Worm (Caenorhabditis elegans): ENCODE data around the gene K12B6.11.

DNA sequence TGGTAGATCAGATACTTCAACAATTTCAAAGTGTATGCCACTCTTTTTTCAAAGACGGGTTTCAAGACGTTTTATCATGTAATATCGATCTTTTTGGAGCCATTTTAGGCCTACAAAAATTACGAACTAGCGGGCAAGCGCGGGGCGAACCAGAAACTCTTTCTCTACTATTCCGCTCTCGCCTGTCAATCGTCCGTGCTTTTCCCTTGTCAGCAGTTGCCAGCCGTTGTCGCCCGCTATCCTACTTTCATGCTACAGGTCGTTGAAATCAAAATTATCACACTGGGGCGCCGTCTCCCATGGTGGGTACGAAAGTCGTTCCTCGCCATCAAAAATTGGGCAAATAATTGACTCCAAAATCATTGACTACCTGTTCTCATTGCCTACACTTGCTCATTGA lies 12.3 kb downstream of the K12B6.11 start:
- TF ChIP-seq nhr-77 (tag; optimal IDR thresholded peaks at IDR 0.05) (no peak), Y55F3AM.14 (GFP tag; optimal IDR thresholded peaks at IDR 0.05) (no peak), gmeb-1 (tag; optimal IDR thresholded peaks at IDR 0.05) (no peak), ama-1 (optimal IDR thresholded peaks at IDR 0.05) (no peak), dmd-4 (tag; optimal IDR thresholded peaks at IDR 0.05) (no peak), ztf-4 (tag; optimal IDR thresholded peaks at IDR 0.05) (no peak), lin-13 (GFP tag; optimal IDR thresholded peaks at IDR 0.05) (no peak), nhr-237 (tag; optimal IDR thresholded peaks at IDR 0.05) (no peak)

Data from whole organism, L2 larva.